Fruit fly (Drosophila melanogaster) whole organism, wandering third instar larva: Measurements from ENCODE around the gene RpS7.

Experiments used
- Abd-B ChIP-seq: fragments of >200 bp; optimal IDR thresholded peaks from 2 replicates; lab custom pipeline; 2017; ENCODE audit warnings: missing biosample characterization, missing genetic modification characterization
- CG32264 ChIP-seq: fragments of 200-800 bp; sonication (Bioruptor generic); optimal IDR thresholded peaks from 2 replicates; lab custom pipeline; 2016; ENCODE audit warnings: missing biosample characterization, missing genetic modification characterization
- CG9705 ChIP-seq: fragments of 200-800 bp; sonication (Bioruptor generic); optimal IDR thresholded peaks from 2 replicates; lab custom pipeline; 2018; ENCODE audit warnings: missing biosample characterization, mild to moderate bottlenecking, missing genetic modification characterization
- CrebA ChIP-seq: fragments of 200-800 bp; sonication (Bioruptor generic); optimal IDR thresholded peaks from 2 replicates; lab custom pipeline; 2016; ENCODE audit warnings: missing biosample characterization, mild to moderate bottlenecking, missing genetic modification characterization, borderline replicate concordance
- Dfd ChIP-seq: fragments of >200 bp; optimal IDR thresholded peaks from 2 replicates; lab custom pipeline; 2017; ENCODE audit warnings: missing biosample characterization, missing genetic modification characterization
- Dif ChIP-seq: fragments of 200-275, 200-300 bp; sonication (Bioruptor generic); optimal IDR thresholded peaks from 2 replicates; lab custom pipeline; 2018; ENCODE audit warnings: missing biosample characterization, missing genetic modification characterization; ENCODE audit not compliant: partially characterized antibody
- GATAd ChIP-seq: sonication (Bioruptor generic); optimal IDR thresholded peaks from 2 replicates; lab custom pipeline; 2016; ENCODE audit warnings: missing biosample characterization, missing genetic modification characterization
- HLH106 ChIP-seq: fragments of 200-800 bp; optimal IDR thresholded peaks from 3 replicates; lab custom pipeline; 2019; ENCODE audit warnings: missing biosample characterization, mild to moderate bottlenecking, missing genetic modification characterization, moderate library complexity
- Hnf4 ChIP-seq: fragments of 200-800 bp; sonication (Bioruptor generic); optimal IDR thresholded peaks from 2 replicates; lab custom pipeline; 2016; ENCODE audit warnings: missing biosample characterization, mild to moderate bottlenecking, missing genetic modification characterization
- Hr78 ChIP-seq: fragments of >200 bp; optimal IDR thresholded peaks from 2 replicates; lab custom pipeline; 2017; ENCODE audit warnings: missing biosample characterization, missing genetic modification characterization
- Hr83 ChIP-seq: fragments of 200-300 bp; sonication (Bioruptor generic); optimal IDR thresholded peaks from 2 replicates; lab custom pipeline; 2016; ENCODE audit warnings: missing biosample characterization, mild to moderate bottlenecking, missing genetic modification characterization, moderate library complexity; ENCODE audit not compliant: poor library complexity, severe bottlenecking
- Jra ChIP-seq: sonication (Bioruptor generic); optimal IDR thresholded peaks from 2 replicates; lab custom pipeline; 2016; ENCODE audit warnings: missing biosample characterization, missing genetic modification characterization
- Myc ChIP-seq: fragments of >200 bp; optimal IDR thresholded peaks from 2 replicates; lab custom pipeline; 2017
- N ChIP-seq: fragments of >200 bp; optimal IDR thresholded peaks from 2 replicates; lab custom pipeline; 2018; ENCODE audit warnings: missing biosample characterization, missing external identifiers, missing genetic modification characterization
- Rel ChIP-seq, 2 experiments: fragments of 200-800 bp; sonication (Bioruptor generic) in 1 of 2; optimal IDR thresholded peaks; 2 replicates in 1 of 2; 3 replicates in 1 of 2; lab custom pipeline; 2016 to 2019; ENCODE audit warnings: mild to moderate bottlenecking in 2 of 2, missing biosample characterization in 2 of 2, missing genetic modification characterization in 2 of 2, moderate library complexity in 1 of 2
- Sp1 ChIP-seq: fragments of 200-800 bp; sonication (Bioruptor generic); optimal IDR thresholded peaks from 3 replicates; lab custom pipeline; 2019; ENCODE audit warnings: missing biosample characterization, mild to moderate bottlenecking, missing genetic modification characterization, moderate library complexity
- Vsx2 ChIP-seq: fragments of 200-300, 225-300 bp; sonication (Bioruptor generic); optimal IDR thresholded peaks from 2 replicates; lab custom pipeline; 2018; ENCODE audit warnings: missing biosample characterization, missing genetic modification characterization; ENCODE audit not compliant: partially characterized antibody
- br ChIP-seq: fragments of 200-800 bp; sonication (Bioruptor generic); optimal IDR thresholded peaks from 2 replicates; lab custom pipeline; 2016; ENCODE audit warnings: missing biosample characterization, missing genetic modification characterization
- dl ChIP-seq, 2 experiments: fragments of 175-275, 200-275 bp in 1 of 2; fragments of 200-275 bp in 1 of 2; sonication (Bioruptor generic); optimal IDR thresholded peaks; lab custom pipeline; 2018; ENCODE audit warnings: mild to moderate bottlenecking in 2 of 2, missing biosample characterization in 2 of 2, missing genetic modification characterization in 2 of 2, moderate library complexity in 2 of 2; ENCODE audit not compliant: partially characterized antibody in 2 of 2, insufficient read depth in 1 of 2
- dmrt93B ChIP-seq: fragments of 200-800 bp; sonication (Bioruptor generic); optimal IDR thresholded peaks from 2 replicates; lab custom pipeline; 2018; ENCODE audit warnings: missing biosample characterization, mild to moderate bottlenecking, missing genetic modification characterization
- dsf ChIP-seq: sonication (Bioruptor generic); optimal IDR thresholded peaks from 2 replicates; lab custom pipeline; 2016; ENCODE audit warnings: missing biosample characterization, missing genetic modification characterization, borderline replicate concordance
- ey ChIP-seq: fragments of 200-800 bp; sonication (Bioruptor generic); optimal IDR thresholded peaks from 2 replicates; lab custom pipeline; 2016; ENCODE audit warnings: missing biosample characterization, missing genetic modification characterization
- foxo ChIP-seq, 2 experiments: fragments of 200-800 bp; sonication (Bioruptor generic); optimal IDR thresholded peaks; 2 replicates in 1 of 2; 3 replicates in 1 of 2; lab custom pipeline; 2016 to 2017; ENCODE audit warnings: missing biosample characterization in 2 of 2, missing genetic modification characterization in 2 of 2
- h ChIP-seq: fragments of 200-800 bp; sonication (Bioruptor generic); optimal IDR thresholded peaks from 3 replicates; lab custom pipeline; 2016; ENCODE audit warnings: missing biosample characterization, mild to moderate bottlenecking, missing genetic modification characterization
- lola ChIP-seq: fragments of >200 bp; optimal IDR thresholded peaks from 2 replicates; lab custom pipeline; 2017; ENCODE audit warnings: missing biosample characterization, missing genetic modification characterization
- pan ChIP-seq: fragments of >200 bp; optimal IDR thresholded peaks from 2 replicates; lab custom pipeline; 2017
- rgr ChIP-seq: fragments of 200-800 bp; sonication (Bioruptor generic); optimal IDR thresholded peaks from 3 replicates; lab custom pipeline; 2016; ENCODE audit warnings: missing biosample characterization, mild to moderate bottlenecking, missing genetic modification characterization
- sv ChIP-seq: fragments of 200-800 bp; sonication (Bioruptor generic); optimal IDR thresholded peaks from 3 replicates; lab custom pipeline; 2016; ENCODE audit warnings: missing biosample characterization, missing genetic modification characterization
- tai ChIP-seq: sonication (Bioruptor generic); optimal IDR thresholded peaks from 2 replicates; lab custom pipeline; 2016; ENCODE audit warnings: missing biosample characterization, missing genetic modification characterization
- usp ChIP-seq: fragments of >200 bp; optimal IDR thresholded peaks from 2 replicates; lab custom pipeline; 2017; ENCODE audit warnings: missing biosample characterization, missing genetic modification characterization

Gene RpS7

DNA sequence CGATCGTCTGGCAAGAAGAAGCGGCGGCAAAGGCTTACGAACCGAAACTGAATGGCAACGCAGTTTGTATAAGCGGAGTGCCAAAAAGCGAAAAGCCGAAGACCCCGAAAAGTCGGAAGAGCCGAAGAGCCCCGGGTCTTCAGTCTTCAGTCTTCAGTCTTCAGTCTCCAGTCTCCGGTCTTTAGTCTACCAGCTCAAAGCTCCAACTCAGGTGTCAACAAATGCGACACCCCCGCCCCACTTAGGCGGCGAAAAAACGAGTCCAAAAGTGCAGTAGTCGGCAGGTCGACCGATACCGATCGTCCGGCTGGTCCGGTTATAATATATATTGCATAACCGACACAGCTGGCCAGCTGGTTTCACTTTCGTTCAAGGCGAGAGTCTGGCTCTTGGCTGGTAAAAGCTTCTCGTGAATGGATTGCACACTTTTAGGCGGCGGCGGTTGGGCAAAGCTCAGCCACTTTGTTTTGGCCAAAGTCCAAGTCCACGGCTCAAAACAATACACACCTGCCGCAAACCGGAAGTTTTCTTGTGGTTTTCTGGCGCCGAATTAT, 34.5 kb upstream of the RpS7 start, which contains the start of gene CG9737:
CG9737 (minus strand) TSS at position 51 of the 554 bp plus-strand sequence.
- TF ChIP-seq Dfd (GFP tag; lab: Kevin White, UChicago) (no peak), Sp1 (GFP tag; lab: Kevin White, UChicago) (peak; percentile 53), Dif (GFP tag; lab: Kevin White, UChicago) (peak; percentile 9), Myc (lab: Kevin White, UChicago) (peak; percentile 36), CrebA (GFP tag; lab: Kevin White, UChicago) (no peak), Hnf4 (GFP tag; lab: Kevin White, UChicago) (peak; percentile 96), Rel (GFP tag; optimal IDR thresholded peaks at IDR 0.05; lab: Kevin White, UChicago) (no peak), Rel (tag; optimal IDR thresholded peaks at IDR 0.05; lab: Kevin White, UChicago) (peak; percentile 36), HLH106 (tag; lab: Kevin White, UChicago) (peak; percentile 3), tai (GFP tag; lab: Kevin White, UChicago) (no peak)
- TF ChIP-seq, all 38 proteins: peak for 6

DNA sequence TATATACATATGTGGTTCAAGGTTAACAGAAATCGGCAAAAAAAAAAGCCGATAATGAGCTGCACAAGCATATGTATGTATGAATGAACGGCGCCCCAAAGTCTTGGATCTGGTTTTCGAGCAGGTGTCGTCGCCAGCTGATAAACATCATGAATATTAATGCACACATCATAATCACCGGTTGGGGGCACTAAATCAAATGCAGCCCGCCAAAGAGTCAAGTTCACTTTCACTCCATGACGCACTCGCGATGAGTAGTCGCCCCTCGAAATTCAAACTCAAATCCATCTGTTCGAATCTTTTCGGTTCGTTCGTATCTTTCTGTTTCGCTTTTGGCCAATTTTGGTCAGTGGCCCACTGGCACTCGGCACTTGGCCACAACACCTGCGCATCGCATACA, 31.4 kb upstream of the RpS7 start:
- TF ChIP-seq Sp1 (GFP tag; lab: Kevin White, UChicago) (no peak), usp (no peak), lola (no peak), GATAd (GFP tag; lab: Kevin White, UChicago) (no peak), CG9705 (GFP tag; lab: Kevin White, UChicago) (no peak), CrebA (GFP tag; lab: Kevin White, UChicago) (no peak), Myc (lab: Kevin White, UChicago) (no peak), ey (GFP tag; lab: Kevin White, UChicago) (no peak), N (no peak), dl (GFP tag; optimal IDR thresholded peaks at IDR 0.05; lab: Kevin White, UChicago; ENCODE audit: insufficient read depth in 1 of 2, partially characterized antibody in 2 of 2) (no peak), Vsx2 (GFP tag; lab: Kevin White, UChicago) (no peak), rgr (GFP tag; lab: Kevin White, UChicago) (no peak), dmrt93B (GFP tag; lab: Kevin White, UChicago) (no peak), Abd-B (GFP tag; lab: Kevin White, UChicago) (no peak), Dfd (GFP tag; lab: Kevin White, UChicago) (no peak), Hr83 (no peak), h (GFP tag; lab: Kevin White, UChicago) (no peak), Hr78 (GFP tag; lab: Kevin White, UChicago) (no peak), Rel (GFP tag; optimal IDR thresholded peaks at IDR 0.05; lab: Kevin White, UChicago) (no peak), Rel (tag; optimal IDR thresholded peaks at IDR 0.05; lab: Kevin White, UChicago) (no peak), pan (no peak)

DNA sequence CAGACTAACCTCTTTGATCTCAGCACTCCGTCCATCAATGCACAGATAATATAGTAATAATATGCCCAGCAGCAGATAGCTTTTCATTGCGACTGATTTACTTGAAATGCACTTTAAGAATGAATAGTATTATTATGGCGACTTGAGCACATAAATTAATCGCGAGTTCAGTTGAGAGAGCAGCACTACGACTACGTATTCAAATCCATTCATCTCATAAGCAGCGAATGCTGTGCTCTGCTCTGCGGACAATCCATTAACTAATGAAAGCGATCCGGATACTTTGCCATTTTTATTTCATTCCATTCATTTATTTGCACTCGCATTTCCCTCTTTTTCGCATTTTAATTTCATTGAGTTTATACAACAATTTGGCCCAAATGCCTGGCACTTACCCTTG, 28.8 kb upstream of the RpS7 start, which contains the start of gene CG43448:
CG43448 (minus strand) TSS at position 101 of the 400 bp plus-strand sequence.
- TF ChIP-seq ey (GFP tag; lab: Kevin White, UChicago), result no peak
- no peak for TF ChIP-seq dmrt93B (GFP tag; lab: Kevin White, UChicago)
- TF ChIP-seq Hnf4 (GFP tag; lab: Kevin White, UChicago), result no peak
- TF ChIP-seq N, result no peak
- TF ChIP-seq br (GFP tag; lab: Kevin White, UChicago), result no peak
- no peak for TF ChIP-seq sv (GFP tag; lab: Kevin White, UChicago)
- TF ChIP-seq, all 38 proteins: peak for 0

DNA sequence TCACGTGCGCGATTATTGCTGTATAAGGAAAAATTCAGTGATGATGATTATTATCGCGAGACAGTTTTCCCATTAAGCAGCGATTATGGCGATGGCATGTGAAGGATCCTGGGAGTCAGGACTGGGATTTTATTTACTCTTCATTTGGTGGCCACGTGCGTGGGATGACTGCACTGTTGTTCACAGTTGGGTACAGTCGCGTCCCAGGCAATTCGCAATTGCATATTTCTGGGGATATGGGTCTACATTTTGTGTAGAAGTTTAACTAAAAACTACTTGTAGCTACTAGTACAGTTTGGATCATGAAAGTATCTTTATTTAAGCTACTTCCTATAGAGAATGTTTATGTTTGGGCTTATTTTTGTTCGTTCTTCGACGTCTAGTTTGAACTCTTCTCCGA, 28.2 kb upstream of the RpS7 start:
- no peak for TF ChIP-seq rgr (GFP tag; lab: Kevin White, UChicago)
- TF ChIP-seq Myc (lab: Kevin White, UChicago), result peak; percentile 44

DNA sequence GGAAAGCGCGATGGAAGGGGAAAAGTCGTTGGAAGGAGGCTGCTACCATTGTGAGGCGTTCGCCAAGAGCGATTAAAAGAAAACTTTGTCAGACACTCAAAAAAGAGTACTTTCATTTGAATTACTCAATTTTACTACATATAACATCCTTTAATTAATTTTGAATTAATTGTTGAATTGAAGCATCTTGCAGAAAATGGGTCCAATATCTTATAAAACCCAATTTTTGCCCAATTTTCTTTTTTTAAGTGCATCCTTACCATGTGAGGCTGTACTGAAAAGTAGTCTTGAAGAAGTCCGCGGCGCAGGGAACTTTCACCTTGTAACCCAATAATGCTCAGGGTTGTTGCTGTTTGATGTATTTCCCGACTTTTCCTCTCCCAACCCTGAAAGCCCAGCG, 26.4 kb upstream of the RpS7 start:
- TF ChIP-seq lola (no peak), Sp1 (GFP tag; lab: Kevin White, UChicago) (no peak), Jra (GFP tag; lab: Kevin White, UChicago) (no peak), tai (GFP tag; lab: Kevin White, UChicago) (no peak), CG32264 (GFP tag; lab: Kevin White, UChicago) (no peak), foxo (GFP tag; optimal IDR thresholded peaks at IDR 0.05; lab: Kevin White, UChicago) (no peak), Vsx2 (GFP tag; lab: Kevin White, UChicago) (no peak), CG9705 (GFP tag; lab: Kevin White, UChicago) (no peak), N (no peak), usp (no peak), sv (GFP tag; lab: Kevin White, UChicago) (no peak), Hr78 (GFP tag; lab: Kevin White, UChicago) (no peak), GATAd (GFP tag; lab: Kevin White, UChicago) (no peak), dsf (GFP tag; lab: Kevin White, UChicago) (no peak), br (GFP tag; lab: Kevin White, UChicago) (no peak)
